Fruit fly (Drosophila melanogaster) whole organism, embryonic: ENCODE measurements around the gene Sema5c.
A peak's percentile ranks its signal among the peaks of the same experiment; 100 is the strongest.

ENCODE experiments used
- Awh ChIP-seq: fragments of 200-800 bp; sonication (Bioruptor generic); IDR thresholded peaks from 2 replicates; pipeline ENCODE4, ENCODE4 v1.3.6; 2022; ENCODE audit warnings: missing biosample characterization, missing genetic modification characterization
- Blimp-1 ChIP-seq: fragments of 200-800 bp; sonication (Bioruptor generic); optimal IDR thresholded peaks from 3 replicates; lab custom pipeline; 2018; ENCODE audit warnings: missing biosample characterization, missing genetic modification characterization, mild to moderate bottlenecking, moderate library complexity, missing genetic modification reagents
- CG10147 ChIP-seq: fragments of 200-800 bp; sonication (Bioruptor generic); optimal IDR thresholded peaks from 2 replicates; lab custom pipeline; 2019; ENCODE audit warnings: missing biosample characterization, mild to moderate bottlenecking, missing genetic modification characterization, moderate library complexity
- CG10366 ChIP-seq: fragments of 200-800 bp; sonication (Bioruptor generic); IDR thresholded peaks from 2 replicates; pipeline ENCODE4 v1.3.6; 2022; ENCODE audit warnings: missing biosample characterization, missing genetic modification characterization
- CG10431 ChIP-seq: fragments of 200-800 bp; sonication (Bioruptor generic); optimal IDR thresholded peaks from 3 replicates; lab custom pipeline; 2018; ENCODE audit warnings: missing biosample characterization, mild to moderate bottlenecking, missing genetic modification characterization
- CG13424 ChIP-seq: fragments of 200-800 bp; sonication (Bioruptor generic); optimal IDR thresholded peaks from 2 replicates; lab custom pipeline; 2019; ENCODE audit warnings: missing biosample characterization, mild to moderate bottlenecking, missing genetic modification characterization, moderate library complexity
- CG14860 ChIP-seq: fragments of 200-800 bp; sonication (Bioruptor generic); IDR thresholded peaks from 3 replicates; pipeline ENCODE4 v1.3.6; 2022; ENCODE audit warnings: missing biosample characterization, missing genetic modification characterization; ENCODE audit not compliant: partially characterized antibody
- CG15601 ChIP-seq: fragments of 200-800 bp; sonication (Bioruptor generic); optimal IDR thresholded peaks from 3 replicates; lab custom pipeline; 2019; ENCODE audit warnings: missing biosample characterization, mild to moderate bottlenecking, missing genetic modification characterization, moderate library complexity
- CG17328 ChIP-seq: fragments of 200-800 bp; sonication (Bioruptor generic); IDR thresholded peaks from 2 replicates; pipeline ENCODE4 v1.3.6; 2022; ENCODE audit warnings: missing biosample characterization, missing genetic modification characterization
- CG2116 ChIP-seq: fragments of 200-800 bp; sonication (Bioruptor generic); optimal IDR thresholded peaks from 3 replicates; lab custom pipeline; 2018; ENCODE audit warnings: missing biosample characterization, mild to moderate bottlenecking, missing genetic modification characterization
- CG2202 ChIP-seq: fragments of 200-800 bp; sonication (Bioruptor generic); optimal IDR thresholded peaks from 2 replicates; lab custom pipeline; 2018; ENCODE audit warnings: missing biosample characterization, mild to moderate bottlenecking, missing genetic modification characterization
- CG6254 ChIP-seq: fragments of 200-800 bp; sonication (Bioruptor generic); optimal IDR thresholded peaks from 3 replicates; lab custom pipeline; 2017; ENCODE audit warnings: mild to moderate bottlenecking, missing biosample characterization, missing genetic modification reagents, missing genetic modification characterization
- CG8290 ChIP-seq, 3 experiments: fragments of 200-800 bp; sonication (Bioruptor generic); optimal IDR thresholded peaks; 2 replicates each; lab custom pipeline; 2016 to 2019; ENCODE audit warnings: missing biosample characterization in 3 of 3, missing genetic modification characterization in 3 of 3, mild to moderate bottlenecking in 2 of 3, moderate library complexity in 1 of 3
- CG8765 ChIP-seq: fragments of 200-800 bp; sonication (Bioruptor generic); IDR thresholded peaks from 2 replicates; pipeline ENCODE4 v1.3.6; 2022; ENCODE audit warnings: missing biosample characterization, missing genetic modification characterization
- CG8944 ChIP-seq: fragments of 200-800 bp; sonication (Bioruptor generic); optimal IDR thresholded peaks from 3 replicates; lab custom pipeline; 2016; ENCODE audit warnings: missing biosample characterization, missing genetic modification characterization
- D19A ChIP-seq: fragments of 200-800 bp; optimal IDR thresholded peaks from 3 replicates; lab custom pipeline; 2019; ENCODE audit warnings: missing biosample characterization, mild to moderate bottlenecking, missing genetic modification characterization, moderate library complexity
- Dad ChIP-seq: fragments of 200-800 bp; sonication (Bioruptor generic); optimal IDR thresholded peaks from 3 replicates; lab custom pipeline; 2016; ENCODE audit warnings: missing biosample characterization, missing genetic modification characterization
- Ets97D ChIP-seq: fragments of 200-800 bp; sonication (Bioruptor generic); optimal IDR thresholded peaks from 3 replicates; lab custom pipeline; 2016; ENCODE audit warnings: missing biosample characterization, missing genetic modification characterization
- NfI ChIP-seq: fragments of 200-800 bp; sonication (Bioruptor generic); optimal IDR thresholded peaks from 3 replicates; lab custom pipeline; 2018; ENCODE audit warnings: missing biosample characterization, mild to moderate bottlenecking, missing genetic modification characterization, moderate library complexity
- Six4 ChIP-seq: fragments of 200-800 bp; sonication (Bioruptor generic); optimal IDR thresholded peaks from 2 replicates; lab custom pipeline; 2016; ENCODE audit warnings: missing biosample characterization, missing genetic modification characterization
- Sry-δ ChIP-seq: fragments of 200-800 bp; sonication (Bioruptor generic); optimal IDR thresholded peaks from 2 replicates; lab custom pipeline; 2016; ENCODE audit warnings: missing biosample characterization, missing genetic modification characterization
- Stat92E ChIP-seq, 3 experiments: fragments of >200 bp in 2 of 3; fragments of 200-800 bp in 1 of 3; sonication (Bioruptor generic) in 1 of 3; optimal IDR thresholded peaks; 2 replicates each; lab custom pipeline; 2017 to 2019; ENCODE audit warnings: missing biosample characterization in 3 of 3, missing genetic modification characterization in 3 of 3, mild to moderate bottlenecking in 1 of 3, moderate library complexity in 1 of 3
- Tbp ChIP-seq: fragments of >200 bp; optimal IDR thresholded peaks from 2 replicates; lab custom pipeline; 2018; ENCODE audit warnings: missing biosample characterization, missing genetic modification characterization
- Usf ChIP-seq: fragments of 200-800 bp; sonication (Bioruptor generic); optimal IDR thresholded peaks from 2 replicates; lab custom pipeline; 2017; ENCODE audit warnings: missing genotype, missing biosample characterization, missing genetic modification characterization
- abd-A ChIP-seq: fragments of 200-800 bp; sonication (Bioruptor generic); optimal IDR thresholded peaks from 3 replicates; lab custom pipeline; 2019; ENCODE audit warnings: missing biosample characterization, mild to moderate bottlenecking, missing genetic modification characterization, moderate library complexity
- ash1 ChIP-seq: fragments of 200-800 bp; sonication (Bioruptor generic); optimal IDR thresholded peaks from 2 replicates; lab custom pipeline; 2018; ENCODE audit warnings: missing biosample characterization, mild to moderate bottlenecking, missing genetic modification characterization
- bbx ChIP-seq: fragments of 200-800 bp; sonication (Bioruptor generic); IDR thresholded peaks from 2 replicates; pipeline ENCODE4 v1.3.6; 2022; ENCODE audit warnings: missing biosample characterization, missing genetic modification characterization; ENCODE audit not compliant: partially characterized antibody
- cwo ChIP-seq: fragments of 200-800 bp; sonication (Bioruptor generic); optimal IDR thresholded peaks from 3 replicates; lab custom pipeline; 2017; ENCODE audit warnings: missing biosample characterization, missing genetic modification characterization, mild to moderate bottlenecking, moderate library complexity, missing genetic modification reagents
- disco-r ChIP-seq: fragments of 200-800 bp; sonication (Bioruptor generic); optimal IDR thresholded peaks from 2 replicates; lab custom pipeline; 2016; ENCODE audit warnings: missing biosample characterization, missing genetic modification characterization
- ewg ChIP-seq: fragments of 200-800 bp; sonication (Bioruptor generic); optimal IDR thresholded peaks from 3 replicates; lab custom pipeline; 2017; ENCODE audit warnings: mild to moderate bottlenecking, missing biosample characterization, missing genetic modification reagents, missing genetic modification characterization
- fd64A ChIP-seq: fragments of 200-800 bp; sonication (Bioruptor generic); optimal IDR thresholded peaks from 3 replicates; lab custom pipeline; 2018; ENCODE audit warnings: missing biosample characterization, mild to moderate bottlenecking, missing genetic modification characterization
- ftz-f1 ChIP-seq: fragments of 200-800 bp; sonication (Bioruptor generic); optimal IDR thresholded peaks from 2 replicates; lab custom pipeline; 2016; ENCODE audit warnings: missing biosample characterization, missing genetic modification characterization
- gce ChIP-seq: fragments of 200-800 bp; sonication (Bioruptor generic); IDR thresholded peaks from 3 replicates; pipeline ENCODE4 v1.3.6; 2022; ENCODE audit warnings: missing biosample characterization, missing genetic modification characterization
- gcm2 ChIP-seq: fragments of 200-800 bp; sonication (Bioruptor generic); optimal IDR thresholded peaks from 2 replicates; lab custom pipeline; 2016; ENCODE audit warnings: missing biosample characterization, missing genetic modification characterization
- gem ChIP-seq: fragments of 200-800 bp; sonication (Bioruptor generic); optimal IDR thresholded peaks from 2 replicates; lab custom pipeline; 2019; ENCODE audit warnings: missing biosample characterization, mild to moderate bottlenecking, missing genetic modification characterization, moderate library complexity
- grau ChIP-seq: fragments of 200-800 bp; optimal IDR thresholded peaks from 3 replicates; lab custom pipeline; 2019; ENCODE audit warnings: missing biosample characterization, mild to moderate bottlenecking, missing genetic modification characterization, moderate library complexity
- gsb-n ChIP-seq: fragments of 200-800 bp; sonication (Bioruptor generic); optimal IDR thresholded peaks from 3 replicates; lab custom pipeline; 2018; ENCODE audit warnings: missing biosample characterization, mild to moderate bottlenecking, missing genetic modification characterization
- kay ChIP-seq: fragments of 200-800 bp; sonication (Bioruptor generic); optimal IDR thresholded peaks from 2 replicates; lab custom pipeline; 2016; ENCODE audit warnings: missing biosample characterization, missing genetic modification characterization
- klu ChIP-seq: fragments of 200-800 bp; sonication (Bioruptor generic); IDR thresholded peaks from 2 replicates; pipeline ENCODE4 v1.3.6; 2022; ENCODE audit warnings: missing biosample characterization, missing genetic modification characterization
- luna ChIP-seq: fragments of 200-800 bp; sonication (Bioruptor generic); optimal IDR thresholded peaks from 2 replicates; lab custom pipeline; 2016; ENCODE audit warnings: missing biosample characterization, missing genetic modification characterization
- p53 ChIP-seq: fragments of 200-800 bp; sonication (Bioruptor generic); optimal IDR thresholded peaks from 2 replicates; lab custom pipeline; 2016; ENCODE audit warnings: missing biosample characterization, missing genetic modification characterization
- pita ChIP-seq: fragments of 200-800 bp; sonication (Bioruptor generic); optimal IDR thresholded peaks from 2 replicates; lab custom pipeline; 2017; ENCODE audit warnings: missing biosample characterization, mild to moderate bottlenecking, missing genetic modification characterization
- schlank ChIP-seq: fragments of 200-800 bp; sonication (Bioruptor generic); optimal IDR thresholded peaks from 2 replicates; lab custom pipeline; 2018; ENCODE audit warnings: missing biosample characterization, mild to moderate bottlenecking, missing genetic modification characterization
- seq ChIP-seq: fragments of 200-800 bp; sonication (Bioruptor generic); IDR thresholded peaks from 2 replicates; pipeline ENCODE4 v1.3.6; 2022; ENCODE audit warnings: missing biosample characterization, missing genetic modification characterization
- slp2 ChIP-seq: fragments of 200-800 bp; sonication (Bioruptor generic); optimal IDR thresholded peaks from 2 replicates; lab custom pipeline; 2016; ENCODE audit warnings: missing biosample characterization, missing genetic modification characterization
- tup ChIP-seq: fragments of 200-800 bp; sonication (Bioruptor generic); optimal IDR thresholded peaks from 2 replicates; lab custom pipeline; 2016; ENCODE audit warnings: missing biosample characterization, mild to moderate bottlenecking, missing genetic modification characterization, moderate library complexity
- unpg ChIP-seq: fragments of 200-800 bp; sonication (Bioruptor generic); optimal IDR thresholded peaks from 3 replicates; lab custom pipeline; 2018; ENCODE audit warnings: missing biosample characterization, mild to moderate bottlenecking, missing genetic modification characterization, moderate library complexity
- zfh1 ChIP-seq: fragments of 200-800 bp; sonication (Bioruptor generic); IDR thresholded peaks from 3 replicates; pipeline ENCODE4 v1.3.6; 2022; ENCODE audit warnings: missing biosample characterization, missing genetic modification characterization

Sema5c gene

dm6 chr3L:12081679-12082520, at the start of gene Sema5c (continued):
- TF ChIP-seq zfh1 (peak; percentile 68), CG8290 (GFP tag; optimal IDR thresholded peaks at IDR 0.05; lab: Kevin White, UChicago) (peak; percentile 11), CG8290 (tag; optimal IDR thresholded peaks at IDR 0.05; lab: Kevin White, UChicago) (peak in 1 of 2 experiments; percentile 64), unpg (GFP tag; lab: Kevin White, UChicago) (peak; percentile 41), D19A (tag; lab: Kevin White, UChicago) (peak; percentile 57), kay (GFP tag; lab: Kevin White, UChicago) (no peak), Blimp-1 (GFP tag; lab: Kevin White, UChicago) (peak; percentile 54), gem (tag; lab: Kevin White, UChicago) (peak; percentile 87), CG13424 (tag; lab: Kevin White, UChicago) (peak; percentile 74), CG10147 (peak; percentile 72), tup (GFP tag; lab: Kevin White, UChicago) (no peak), slp2 (GFP tag; lab: Kevin White, UChicago) (no peak), NfI (GFP tag; lab: Kevin White, UChicago) (peak; percentile 21), seq (GFP tag; lab: Robert Waterston, UW) (peak; percentile 49; the same call in 1 of the 2 replicates), Sry-δ (no peak), CG10366 (GFP tag; lab: Robert Waterston, UW) (peak; percentile 64), Ets97D (GFP tag; lab: Kevin White, UChicago) (no peak), gsb-n (tag; lab: Kevin White, UChicago) (peak; percentile 66), disco-r (GFP tag; lab: Kevin White, UChicago) (peak; percentile 17), Awh (peak; percentile 47; the same call in 1 of the 2 replicates), bbx (peak; percentile 17; the same call in 1 of the 2 replicates), CG15601 (tag; lab: Kevin White, UChicago) (peak; percentile 37), CG8765 (GFP tag; lab: Robert Waterston, UW) (peak; percentile 63), klu (GFP tag; lab: Robert Waterston, UW) (peak; percentile 45; the same call in 1 of the 2 replicates), Tbp (GFP tag; lab: Kevin White, UChicago) (no peak), luna (GFP tag; lab: Kevin White, UChicago) (no peak), CG6254 (GFP tag; lab: Kevin White, UChicago) (peak; percentile 41), fd64A (GFP tag; lab: Kevin White, UChicago) (peak; percentile 30), Six4 (GFP tag; lab: Kevin White, UChicago) (peak; percentile 9), abd-A (peak; percentile 43), gce (GFP tag; lab: Robert Waterston, UW) (no peak; the same call in 2 of the 3 replicates), grau (tag; lab: Kevin White, UChicago) (peak; percentile 79), pita (no peak), gcm2 (GFP tag; lab: Kevin White, UChicago) (no peak), cwo (GFP tag; lab: Kevin White, UChicago) (peak; percentile 38), CG14860 (GFP tag; lab: Robert Waterston, UW) (no peak), Usf (GFP tag; lab: Kevin White, UChicago) (peak; percentile 76), CG8944 (GFP tag; lab: Kevin White, UChicago) (no peak), CG10431 (GFP tag; lab: Kevin White, UChicago) (no peak), CG2116 (peak; percentile 36), ash1 (GFP tag; lab: Kevin White, UChicago) (peak; percentile 59), ewg (GFP tag; lab: Kevin White, UChicago) (peak; percentile 25), Stat92E (GFP tag; optimal IDR thresholded peaks at IDR 0.05; lab: Kevin White, UChicago) (peak in 1 of 3 experiments; percentile 10), ftz-f1 (GFP tag; lab: Kevin White, UChicago) (peak; percentile 58), p53 (GFP tag; lab: Kevin White, UChicago) (peak; percentile 22), schlank (tag; lab: Kevin White, UChicago) (no peak), CG2202 (tag; lab: Kevin White, UChicago) (peak; percentile 4), Dad (GFP tag; lab: Kevin White, UChicago) (no peak), CG17328 (no peak)
